Worm (Caenorhabditis elegans): ENCODE data around the gene B0403.6.

- TF ChIP-seq ceh-48 (tag; optimal IDR thresholded peaks at IDR 0.05), result no peak
- TF ChIP-seq ama-1 (optimal IDR thresholded peaks at IDR 0.05), result no peak
- no peak for TF ChIP-seq pha-4 (tag; optimal IDR thresholded peaks at IDR 0.05)
- TF ChIP-seq nhr-232 (tag; optimal IDR thresholded peaks at IDR 0.05), result no peak
- TF ChIP-seq gmeb-2 (tag; optimal IDR thresholded peaks at IDR 0.05), result no peak
- no peak for TF ChIP-seq ceh-22 (tag; optimal IDR thresholded peaks at IDR 0.05)
- no peak for TF ChIP-seq ceh-19 (GFP tag; optimal IDR thresholded peaks at IDR 0.05)
- no peak for TF ChIP-seq nhr-11 (tag; optimal IDR thresholded peaks at IDR 0.05)
- no peak for TF ChIP-seq hlh-13 (GFP tag; optimal IDR thresholded peaks at IDR 0.05)
- TF ChIP-seq elt-4 (tag; optimal IDR thresholded peaks at IDR 0.05), result no peak
- no peak for TF ChIP-seq eyg-1 (tag; optimal IDR thresholded peaks at IDR 0.05)
- no peak for TF ChIP-seq fkh-10 (GFP tag; optimal IDR thresholded peaks at IDR 0.05)
Observed at ce11 chrX:7035937-7036336, 39.2 kb downstream of the B0403.6 start, which contains the start of gene cest-19.
